Fruit fly (Drosophila melanogaster) whole organism, embryonic: Measurements from ENCODE around the gene CG31875.
A peak's percentile ranks its signal among the peaks of the same experiment; 100 is the strongest.

Source experiments
- Awh ChIP-seq: fragments of 200-800 bp; sonication (Bioruptor generic); IDR thresholded peaks from 2 replicates; pipeline ENCODE4, ENCODE4 v1.3.6; 2022; ENCODE audit warnings: missing biosample characterization, missing genetic modification characterization
- CG10209 ChIP-seq: fragments of 200-800 bp; sonication (Bioruptor generic); optimal IDR thresholded peaks from 3 replicates; lab custom pipeline; 2017; ENCODE audit warnings: missing biosample characterization, mild to moderate bottlenecking, missing genetic modification characterization, missing genetic modification reagents
- CG1024 ChIP-seq: fragments of 200-800 bp; sonication (Bioruptor generic); IDR thresholded peaks from 2 replicates; pipeline ENCODE4 v1.3.6; 2022; ENCODE audit warnings: missing biosample characterization, missing genetic modification characterization
- CG10979 ChIP-seq: fragments of 200-800 bp; sonication (Bioruptor generic); optimal IDR thresholded peaks from 2 replicates; lab custom pipeline; 2018; ENCODE audit warnings: missing biosample characterization, mild to moderate bottlenecking, missing genetic modification characterization, moderate library complexity
- CG12391 ChIP-seq: fragments of 200-800 bp; sonication (Bioruptor generic); optimal IDR thresholded peaks from 3 replicates; lab custom pipeline; 2018; ENCODE audit warnings: missing biosample characterization, mild to moderate bottlenecking, missing genetic modification characterization, moderate library complexity
- CG12769 ChIP-seq: fragments of 200-800 bp; sonication (Bioruptor generic); optimal IDR thresholded peaks from 2 replicates; lab custom pipeline; 2019; ENCODE audit warnings: missing biosample characterization, mild to moderate bottlenecking, missing genetic modification characterization, moderate library complexity
- CG13123 ChIP-seq: fragments of 200-800 bp; sonication (Bioruptor generic); optimal IDR thresholded peaks from 2 replicates; lab custom pipeline; 2016; ENCODE audit warnings: missing biosample characterization, missing genetic modification characterization
- CG14441 ChIP-seq: fragments of 200-800 bp; sonication (Bioruptor generic); IDR thresholded peaks from 2 replicates; pipeline ENCODE4 v1.3.6; 2022; ENCODE audit warnings: missing biosample characterization, missing genetic modification characterization
- CG14965 ChIP-seq: fragments of 200-800 bp; sonication (Bioruptor generic); optimal IDR thresholded peaks from 2 replicates; lab custom pipeline; 2016; ENCODE audit warnings: missing biosample characterization, missing genetic modification characterization, borderline replicate concordance
- CG15696 ChIP-seq: fragments of 200-800 bp; sonication (Bioruptor generic); optimal IDR thresholded peaks from 2 replicates; lab custom pipeline; 2019; ENCODE audit warnings: missing biosample characterization, mild to moderate bottlenecking, missing genetic modification characterization, moderate library complexity
- CG1602 ChIP-seq: fragments of 200-800 bp; sonication (Bioruptor generic); optimal IDR thresholded peaks from 3 replicates; lab custom pipeline; 2016; ENCODE audit warnings: missing biosample characterization, missing genetic modification characterization
- CG18476 ChIP-seq: fragments of 200-800 bp; sonication (Bioruptor generic); optimal IDR thresholded peaks from 2 replicates; lab custom pipeline; 2016; ENCODE audit warnings: missing biosample characterization, mild to moderate bottlenecking, missing genetic modification characterization
- CG18764 ChIP-seq: fragments of 200-800 bp; sonication (Bioruptor generic); optimal IDR thresholded peaks from 3 replicates; lab custom pipeline; 2016; ENCODE audit warnings: missing biosample characterization, missing genetic modification characterization
- CG31365 ChIP-seq: fragments of 200-800 bp; sonication (Bioruptor generic); optimal IDR thresholded peaks from 2 replicates; lab custom pipeline; 2018; ENCODE audit warnings: missing biosample characterization, mild to moderate bottlenecking, missing genetic modification characterization
- CG3281 ChIP-seq: fragments of 200-800 bp; sonication (Bioruptor generic); optimal IDR thresholded peaks from 3 replicates; lab custom pipeline; 2017; ENCODE audit warnings: missing biosample characterization, mild to moderate bottlenecking, missing genetic modification characterization
- CG33213 ChIP-seq: fragments of 200-800 bp; sonication (Bioruptor generic); optimal IDR thresholded peaks from 3 replicates; lab custom pipeline; 2016; ENCODE audit warnings: missing biosample characterization, missing genetic modification characterization
- CG3407 ChIP-seq: fragments of 200-800 bp; sonication (Bioruptor generic); optimal IDR thresholded peaks from 2 replicates; lab custom pipeline; 2018; ENCODE audit warnings: missing biosample characterization, mild to moderate bottlenecking, missing genetic modification characterization
- CG34422 ChIP-seq: fragments of 200-800 bp; sonication (Bioruptor generic); IDR thresholded peaks from 3 replicates; pipeline ENCODE4 v1.3.6; 2022; ENCODE audit warnings: missing biosample characterization, missing genetic modification characterization
- CG6272 ChIP-seq: fragments of 200-800 bp; sonication (Bioruptor generic); IDR thresholded peaks from 2 replicates; pipeline ENCODE4 v1.3.6; 2022; ENCODE audit warnings: missing biosample characterization, missing genetic modification characterization
- CG7372 ChIP-seq: fragments of 200-800 bp; sonication (Bioruptor generic); IDR thresholded peaks from 2 replicates; pipeline ENCODE4 v1.3.6; 2022; ENCODE audit warnings: missing biosample characterization, missing genetic modification characterization
- Dip3 ChIP-seq: fragments of 200-800 bp; sonication (Bioruptor generic); optimal IDR thresholded peaks from 3 replicates; lab custom pipeline; 2016; ENCODE audit warnings: missing biosample characterization, missing genetic modification characterization
- Dref ChIP-seq: fragments of 200-800 bp; sonication (Bioruptor generic); IDR thresholded peaks from 2 replicates; pipeline ENCODE4 v1.3.6; 2022; ENCODE audit warnings: missing biosample characterization, missing genetic modification characterization
- H2.0 ChIP-seq: fragments of 200-800 bp; sonication (Bioruptor generic); IDR thresholded peaks from 2 replicates; pipeline ENCODE4 v1.3.6; 2022; ENCODE audit warnings: missing biosample characterization, missing genetic modification characterization
- HLH3B ChIP-seq: fragments of 200-800 bp; sonication (Bioruptor generic); IDR thresholded peaks from 2 replicates; pipeline ENCODE4 v1.3.6; 2022; ENCODE audit warnings: missing biosample characterization, missing genetic modification characterization
- HLHmδ ChIP-seq: fragments of 200-800 bp; sonication (Bioruptor generic); optimal IDR thresholded peaks from 2 replicates; lab custom pipeline; 2018; ENCODE audit warnings: missing biosample characterization, mild to moderate bottlenecking, missing genetic modification characterization, moderate library complexity
- Hsf ChIP-seq: fragments of 200-800 bp; sonication (Bioruptor generic); optimal IDR thresholded peaks from 3 replicates; lab custom pipeline; 2016; ENCODE audit warnings: missing biosample characterization, missing genetic modification characterization
- Myb ChIP-seq: fragments of 200-800 bp; sonication (Bioruptor generic); optimal IDR thresholded peaks from 2 replicates; lab custom pipeline; 2016; ENCODE audit warnings: missing biosample characterization, missing genetic modification characterization
- Sox100B ChIP-seq: fragments of 200-800 bp; sonication (Bioruptor generic); optimal IDR thresholded peaks from 3 replicates; lab custom pipeline; 2018; ENCODE audit warnings: missing biosample characterization, mild to moderate bottlenecking, missing genetic modification characterization
- Stat92E ChIP-seq, 3 experiments: fragments of >200 bp in 2 of 3; fragments of 200-800 bp in 1 of 3; sonication (Bioruptor generic) in 1 of 3; optimal IDR thresholded peaks; 2 replicates each; lab custom pipeline; 2017 to 2019; ENCODE audit warnings: missing biosample characterization in 3 of 3, missing genetic modification characterization in 3 of 3, mild to moderate bottlenecking in 1 of 3, moderate library complexity in 1 of 3
- Tbp ChIP-seq: fragments of >200 bp; optimal IDR thresholded peaks from 2 replicates; lab custom pipeline; 2018; ENCODE audit warnings: missing biosample characterization, missing genetic modification characterization
- Trl ChIP-seq, 3 experiments: fragments of >200 bp in 2 of 3; fragments of 200-800 bp in 1 of 3; sonication (Bioruptor generic) in 1 of 3; optimal IDR thresholded peaks; 2 replicates in 1 of 3; 3 replicates in 2 of 3; lab custom pipeline; 2016 to 2017; ENCODE audit warnings: missing biosample characterization in 1 of 3, missing genetic modification characterization in 1 of 3
- bab2 ChIP-seq: fragments of 200-800 bp; sonication (Bioruptor generic); optimal IDR thresholded peaks from 2 replicates; lab custom pipeline; 2016; ENCODE audit warnings: missing biosample characterization, missing genetic modification characterization
- cad ChIP-seq: fragments of >200 bp; optimal IDR thresholded peaks from 2 replicates; lab custom pipeline; 2017; ENCODE audit warnings: missing biosample characterization, missing genetic modification characterization
- caup ChIP-seq: fragments of 200-800 bp; sonication (Bioruptor generic); optimal IDR thresholded peaks from 3 replicates; lab custom pipeline; 2017; ENCODE audit warnings: missing biosample characterization, mild to moderate bottlenecking, missing genetic modification characterization, moderate library complexity; ENCODE audit not compliant: severe bottlenecking
- corto ChIP-seq: fragments of 200-800 bp; sonication (Bioruptor generic); optimal IDR thresholded peaks from 2 replicates; lab custom pipeline; 2016; ENCODE audit warnings: missing biosample characterization, mild to moderate bottlenecking, missing genetic modification characterization, moderate library complexity
- dmrt11E ChIP-seq: fragments of 200-800 bp; sonication (Bioruptor generic); optimal IDR thresholded peaks from 3 replicates; lab custom pipeline; 2018; ENCODE audit warnings: missing biosample characterization, mild to moderate bottlenecking, missing genetic modification characterization, moderate library complexity
- hb ChIP-seq: fragments of 200-800 bp; sonication (Bioruptor generic); IDR thresholded peaks from 3 replicates; pipeline ENCODE4 v1.3.6; 2022; ENCODE audit warnings: missing biosample characterization, missing genetic modification characterization; ENCODE audit not compliant: partially characterized antibody
- jigr1 ChIP-seq: fragments of 200-800 bp; sonication (Bioruptor generic); IDR thresholded peaks from 3 replicates; pipeline ENCODE4 v1.3.6; 2022; ENCODE audit warnings: missing biosample characterization, missing genetic modification characterization
- jumu ChIP-seq: fragments of 200-800 bp; sonication (Bioruptor generic); optimal IDR thresholded peaks from 3 replicates; lab custom pipeline; 2016; ENCODE audit warnings: missing biosample characterization, missing genetic modification characterization
- kah ChIP-seq: fragments of 200-800 bp; sonication (Bioruptor generic); optimal IDR thresholded peaks from 2 replicates; lab custom pipeline; 2018; ENCODE audit warnings: missing biosample characterization, mild to moderate bottlenecking, missing genetic modification characterization
- kay ChIP-seq: fragments of 200-800 bp; sonication (Bioruptor generic); optimal IDR thresholded peaks from 2 replicates; lab custom pipeline; 2016; ENCODE audit warnings: missing biosample characterization, missing genetic modification characterization
- mirr ChIP-seq: fragments of 200-800 bp; sonication (Bioruptor generic); optimal IDR thresholded peaks from 3 replicates; lab custom pipeline; 2018; ENCODE audit warnings: missing biosample characterization, mild to moderate bottlenecking, missing genetic modification characterization
- onecut ChIP-seq: fragments of 200-800 bp; sonication (Bioruptor generic); IDR thresholded peaks from 2 replicates; pipeline ENCODE4 v1.3.6; 2022; ENCODE audit warnings: missing biosample characterization, missing genetic modification characterization
- shn ChIP-seq: fragments of 200-800 bp; sonication (Bioruptor generic); optimal IDR thresholded peaks from 3 replicates; lab custom pipeline; 2016; ENCODE audit warnings: missing biosample characterization, missing genetic modification characterization
- ssp ChIP-seq: fragments of 200-800 bp; sonication (Bioruptor generic); IDR thresholded peaks from 2 replicates; pipeline ENCODE4 v1.3.6; 2022; ENCODE audit warnings: missing biosample characterization, missing genetic modification characterization
- tll ChIP-seq, 2 experiments: fragments of 200-800 bp in 1 of 2; fragments of >200 bp in 1 of 2; sonication (Bioruptor generic) in 1 of 2; optimal IDR thresholded peaks; 2 replicates each; lab custom pipeline; 2017 to 2019; ENCODE audit warnings: missing biosample characterization in 2 of 2, missing genetic modification characterization in 2 of 2, mild to moderate bottlenecking in 1 of 2, moderate library complexity in 1 of 2
- tup ChIP-seq: fragments of 200-800 bp; sonication (Bioruptor generic); optimal IDR thresholded peaks from 2 replicates; lab custom pipeline; 2016; ENCODE audit warnings: missing biosample characterization, mild to moderate bottlenecking, missing genetic modification characterization, moderate library complexity
- tx ChIP-seq: fragments of 200-800 bp; sonication (Bioruptor generic); optimal IDR thresholded peaks from 2 replicates; lab custom pipeline; 2016; ENCODE audit warnings: missing biosample characterization, missing genetic modification characterization
- z ChIP-seq: fragments of 200-800 bp; sonication (Bioruptor generic); IDR thresholded peaks from 3 replicates; pipeline ENCODE4 v1.3.6; 2022; ENCODE audit warnings: missing biosample characterization, missing genetic modification characterization
- zf30C ChIP-seq: fragments of 200-800 bp; sonication (Bioruptor generic); optimal IDR thresholded peaks from 3 replicates; lab custom pipeline; 2018; ENCODE audit warnings: missing biosample characterization, mild to moderate bottlenecking, missing genetic modification characterization

Gene CG31875

DNA sequence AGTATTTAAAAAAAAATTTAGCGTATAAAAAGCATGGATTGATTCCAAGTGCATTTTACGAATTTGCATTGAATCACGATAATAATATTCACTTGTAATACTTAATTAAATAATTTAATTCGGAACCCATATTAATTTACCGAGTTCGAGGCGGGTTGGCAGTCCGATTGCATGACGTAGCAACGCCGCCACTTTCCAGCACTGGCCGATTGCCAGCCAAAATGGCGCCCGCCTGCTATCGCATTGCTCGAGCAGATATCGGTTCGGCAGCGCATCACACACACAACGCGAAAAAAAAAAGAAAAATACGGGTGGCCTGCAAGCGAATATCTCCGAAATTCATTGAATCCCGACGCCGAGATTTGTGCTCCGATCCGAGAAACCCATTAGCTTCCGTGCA is 1.1 kb upstream of the CG31875 start, which contains the start of gene Ndf (continued):
- TF ChIP-seq z (GFP tag; lab: Robert Waterston, UW) (no peak), kay (GFP tag; lab: Kevin White, UChicago) (peak; percentile 61), tup (GFP tag; lab: Kevin White, UChicago) (peak; percentile 62), shn (GFP tag; lab: Kevin White, UChicago) (peak; percentile 59), cad (GFP tag; lab: Kevin White, UChicago) (no peak), hb (GFP tag; lab: Robert Waterston, UW) (peak; percentile 65), tll (GFP tag; optimal IDR thresholded peaks at IDR 0.05; lab: Kevin White, UChicago) (no peak), CG14965 (no peak), Stat92E (GFP tag; optimal IDR thresholded peaks at IDR 0.05; lab: Kevin White, UChicago) (no peak), CG1602 (GFP tag; lab: Kevin White, UChicago) (peak; percentile 40), Tbp (GFP tag; lab: Kevin White, UChicago) (no peak), jumu (GFP tag; lab: Kevin White, UChicago) (peak; percentile 33), caup (peak; percentile 78), CG13123 (GFP tag; lab: Kevin White, UChicago) (peak; percentile 3), CG6272 (GFP tag; lab: Robert Waterston, UW) (peak; percentile 59), Sox100B (GFP tag; lab: Kevin White, UChicago) (peak; percentile 46), Myb (GFP tag; lab: Kevin White, UChicago) (peak; percentile 36), CG1024 (peak; percentile 50), ssp (GFP tag; lab: Robert Waterston, UW) (peak; percentile 45), HLHmδ (peak; percentile 73), kah (GFP tag; lab: Kevin White, UChicago) (no peak), HLH3B (GFP tag; lab: Robert Waterston, UW) (peak; percentile 61; the same call in 1 of the 2 replicates), CG34422 (peak; percentile 78), CG10209 (GFP tag; lab: Kevin White, UChicago) (peak; percentile 56), Dref (GFP tag; lab: Robert Waterston, UW) (peak; percentile 96), CG18476 (peak; percentile 43), jigr1 (GFP tag; lab: Robert Waterston, UW) (peak; percentile 53; the same call in 1 of the 3 replicates), CG3407 (GFP tag; lab: Kevin White, UChicago) (peak; percentile 43), Hsf (GFP tag; lab: Kevin White, UChicago) (peak; percentile 77), Trl (optimal IDR thresholded peaks at IDR 0.05; lab: Kevin White, UChicago) (no peak), Trl (GFP tag; optimal IDR thresholded peaks at IDR 0.05; lab: Kevin White, UChicago) (peak; percentile 47), tx (GFP tag; lab: Kevin White, UChicago) (peak; percentile 41), onecut (GFP tag; lab: Robert Waterston, UW) (peak; percentile 72), zf30C (peak; percentile 37), CG14441 (peak; percentile 38; the same call in 1 of the 2 replicates), H2.0 (GFP tag; lab: Robert Waterston, UW) (peak; percentile 39; the same call in 1 of the 2 replicates), CG33213 (peak; percentile 51), CG31365 (tag; lab: Kevin White, UChicago) (no peak), CG12391 (tag; lab: Kevin White, UChicago) (peak; percentile 80), dmrt11E (tag; lab: Kevin White, UChicago) (peak; percentile 48), CG12769 (tag; lab: Kevin White, UChicago) (no peak), Awh (GFP tag; lab: Robert Waterston, UW) (0 out of 2 replicates have a peak, but pooled peaks have one; percentile 8), corto (GFP tag; lab: Kevin White, UChicago) (no peak), CG10979 (peak; percentile 46), CG7372 (GFP tag; lab: Robert Waterston, UW) (0 out of 2 replicates have a peak, but pooled peaks have one; percentile 15), CG3281 (GFP tag; lab: Kevin White, UChicago) (peak; percentile 62), CG18764 (GFP tag; lab: Kevin White, UChicago) (peak; percentile 63), CG15696 (peak; percentile 50), Dip3 (GFP tag; lab: Kevin White, UChicago) (peak; percentile 58), mirr (GFP tag; lab: Kevin White, UChicago) (peak; percentile 23), bab2 (GFP tag; lab: Kevin White, UChicago) (peak; percentile 39)
